Worm (Caenorhabditis elegans) whole organism, midembryonic: ENCODE measurements around the gene srd-26.

Experiments used
- T22C8.4 ChIP-seq: fragments of 200-800 bp; sonication (Bioruptor generic); IDR thresholded peaks from 2 replicates; pipeline ENCODE4 v1.3.6; 2022; ENCODE audit warnings: missing genetic modification characterization, missing compliant biosample characterization
- cog-1 ChIP-seq: sonication (generic microtip); optimal IDR thresholded peaks from 2 replicates; lab custom pipeline; 2016; ENCODE audit warnings: missing genetic modification characterization, missing compliant biosample characterization
- flt-1 ChIP-seq: fragments of 200-800 bp; sonication (Bioruptor generic); IDR thresholded peaks from 2 replicates; pipeline ENCODE4 v1.3.6; 2022; ENCODE audit warnings: missing genetic modification characterization, missing compliant biosample characterization
- klf-2 ChIP-seq: fragments of 200-800 bp; sonication (Bioruptor generic); conservative IDR thresholded peaks from 2 replicates; pipeline ENCODE4 v1.3.6; 2022; ENCODE audit warnings: missing genetic modification reagents, missing genetic modification characterization, missing compliant biosample characterization
- med-1 ChIP-seq: sonication (generic microtip); optimal IDR thresholded peaks from 2 replicates; lab custom pipeline; 2017; ENCODE audit warnings: missing genetic modification characterization, mild to moderate bottlenecking, missing compliant biosample characterization, antibody characterized with exemption, missing genetic modification reagents; ENCODE audit not compliant: insufficient read depth
- ref-1 ChIP-seq: fragments of 200-800 bp; sonication (Bioruptor generic); conservative IDR thresholded peaks from 2 replicates; pipeline ENCODE4 v1.3.6; 2022; ENCODE audit warnings: missing genetic modification reagents, missing genetic modification characterization, missing compliant biosample characterization
- tab-1 ChIP-seq: fragments of 200-800 bp; sonication (Bioruptor generic); IDR thresholded peaks from 2 replicates; pipeline ENCODE4 v1.3.6; 2022; ENCODE audit warnings: missing genetic modification characterization, missing compliant biosample characterization
- ztf-23 ChIP-seq: fragments of 200-800 bp; sonication (Bioruptor generic); IDR thresholded peaks from 2 replicates; pipeline ENCODE4 v1.3.6; 2022; ENCODE audit warnings: missing genetic modification reagents, missing genetic modification characterization, missing compliant biosample characterization

DNA sequence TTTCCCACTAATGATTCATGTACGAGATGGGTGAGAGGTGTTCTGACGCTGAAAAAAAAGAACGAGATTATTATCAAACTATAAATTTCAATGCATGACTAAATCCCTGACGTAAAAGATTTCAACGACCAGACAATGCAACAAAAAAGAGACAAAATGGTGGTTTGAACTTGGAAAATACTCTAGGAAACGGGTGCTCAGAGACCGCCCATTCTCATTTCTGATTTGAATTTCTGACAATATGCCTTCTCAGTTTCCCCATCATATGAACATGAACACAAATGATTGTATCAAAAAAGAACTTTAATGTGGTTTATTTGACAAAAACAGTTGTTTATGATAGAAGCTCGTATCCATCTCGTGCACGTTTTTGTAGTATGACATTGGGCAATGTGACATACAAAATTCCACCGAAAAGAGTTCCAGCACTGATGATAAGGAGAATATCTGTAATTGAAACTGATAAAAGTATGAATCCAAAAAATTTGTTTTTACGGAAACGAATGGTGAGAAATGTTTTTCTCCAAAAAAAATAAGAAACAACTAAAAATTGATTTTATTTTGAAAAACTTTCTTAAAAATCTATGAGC is at the start of gene srd-26:
- no peak for TF ChIP-seq med-1 (GFP tag; lab: Kevin White, UChicago)
- TF ChIP-seq ztf-23 (GFP tag; lab: Robert Waterston, UW), result no peak
- no peak for TF ChIP-seq flt-1 (GFP tag; lab: Robert Waterston, UW)
- no peak for TF ChIP-seq tab-1
- no peak for TF ChIP-seq T22C8.4 (GFP tag; lab: Robert Waterston, UW)
- no peak for TF ChIP-seq klf-2 (GFP tag; lab: Robert Waterston, UW)
- TF ChIP-seq ref-1, result no peak
- no peak for TF ChIP-seq cog-1 (tag; lab: Kevin White, UChicago)
